Worm (Caenorhabditis elegans): ENCODE measurements around the gene gap-2.
A peak's percentile ranks its signal among the peaks of the same experiment; 100 is the strongest.

The gap-2 gene

DNA sequence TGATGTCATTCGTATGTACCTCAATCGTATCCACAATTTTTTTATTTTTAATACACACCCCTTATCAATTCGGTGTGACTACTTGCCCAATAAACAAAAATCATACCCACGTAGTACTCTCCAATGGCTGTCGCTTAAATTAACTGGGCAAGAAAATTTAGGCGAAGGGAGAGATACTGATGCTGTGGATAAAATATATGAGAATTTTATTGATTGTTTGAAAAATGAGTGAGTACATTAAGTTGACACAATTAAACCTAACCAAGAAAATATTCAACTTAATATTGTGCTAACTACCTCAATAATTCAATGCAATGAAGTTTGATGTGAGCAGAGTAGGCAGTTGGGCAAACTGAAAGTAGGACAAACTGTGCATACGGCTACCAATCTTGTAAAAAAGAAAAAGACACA is 6.5 kb upstream of the gap-2 start (continued):
- TF ChIP-seq egl-5 (tag; optimal IDR thresholded peaks at IDR 0.05): peak; percentile 99

DNA sequence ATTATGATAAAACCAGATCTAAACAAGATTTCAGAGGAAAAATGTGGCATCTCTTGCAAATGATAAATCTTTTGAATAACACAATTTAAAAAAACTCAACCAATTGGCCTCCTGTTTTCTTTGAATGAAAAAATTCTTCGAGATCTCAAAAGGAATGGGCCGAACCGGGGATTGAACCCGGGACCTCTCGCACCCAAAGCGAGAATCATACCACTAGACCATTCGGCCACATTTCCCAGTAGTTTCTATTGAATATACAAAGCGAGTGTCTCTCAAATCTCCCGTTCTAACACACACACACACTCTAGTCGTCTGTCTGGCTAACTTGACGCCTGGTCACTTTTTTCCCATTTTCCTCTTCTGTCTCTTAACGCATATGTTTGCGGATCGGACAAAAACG is 4.7 kb upstream of the gap-2 start:
- TF ChIP-seq mdl-1 (tag; optimal IDR thresholded peaks at IDR 0.05) (no peak), ama-1 (optimal IDR thresholded peaks at IDR 0.05) (no peak), egl-5 (tag; optimal IDR thresholded peaks at IDR 0.05) (peak; percentile 78), skn-1 (tag; optimal IDR thresholded peaks at IDR 0.05) (peak; percentile 17), ceh-28 (tag; optimal IDR thresholded peaks at IDR 0.05) (peak; percentile 44), jun-1 (tag; optimal IDR thresholded peaks at IDR 0.05) (peak; percentile 59), snpc-4 (tag; optimal IDR thresholded peaks at IDR 0.05) (peak; percentile 25), ztf-4 (tag; optimal IDR thresholded peaks at IDR 0.05) (peak; percentile 19), nhr-23 (tag; optimal IDR thresholded peaks at IDR 0.05) (peak; percentile 55), nhr-43 (tag; optimal IDR thresholded peaks at IDR 0.05; ENCODE audit: poor library complexity, severe bottlenecking) (peak; percentile 91), nfya-1 (tag; optimal IDR thresholded peaks at IDR 0.05; ENCODE audit: insufficient read depth) (peak; percentile 41), egl-27 (tag; optimal IDR thresholded peaks at IDR 0.05) (peak; percentile 66), ceh-82 (tag; optimal IDR thresholded peaks at IDR 0.05) (peak; percentile 55), aly-2 (tag; optimal IDR thresholded peaks at IDR 0.05) (no peak), fos-1 (tag; optimal IDR thresholded peaks at IDR 0.05) (peak; percentile 27), nhr-25 (tag; optimal IDR thresholded peaks at IDR 0.05) (peak; percentile 45), daf-12 (tag; optimal IDR thresholded peaks at IDR 0.05) (no peak), tbx-2 (tag; optimal IDR thresholded peaks at IDR 0.05) (peak; percentile 77), nhr-77 (tag; optimal IDR thresholded peaks at IDR 0.05) (peak; percentile 41), zag-1 (tag; optimal IDR thresholded peaks at IDR 0.05) (no peak), R02D3.7 (tag; optimal IDR thresholded peaks at IDR 0.05) (peak; percentile 25), lin-15B (tag; optimal IDR thresholded peaks at IDR 0.05) (peak; percentile 18), lsy-12 (tag; optimal IDR thresholded peaks at IDR 0.05) (peak; percentile 76), ZK546.5 (tag; optimal IDR thresholded peaks at IDR 0.05) (no peak), hmg-11 (tag; optimal IDR thresholded peaks at IDR 0.05) (peak; percentile 94), nhr-12 (tag; optimal IDR thresholded peaks at IDR 0.05) (no peak), elt-1 (tag; optimal IDR thresholded peaks at IDR 0.05) (peak; percentile 21), lin-39 (tag; optimal IDR thresholded peaks at IDR 0.05) (peak; percentile 40), eor-1 (tag; optimal IDR thresholded peaks at IDR 0.05) (peak in 1 of 2 experiments; percentile 66), nhr-28 (tag; optimal IDR thresholded peaks at IDR 0.05) (no peak), pha-4 (tag; optimal IDR thresholded peaks at IDR 0.05) (peak; percentile 60)

DNA sequence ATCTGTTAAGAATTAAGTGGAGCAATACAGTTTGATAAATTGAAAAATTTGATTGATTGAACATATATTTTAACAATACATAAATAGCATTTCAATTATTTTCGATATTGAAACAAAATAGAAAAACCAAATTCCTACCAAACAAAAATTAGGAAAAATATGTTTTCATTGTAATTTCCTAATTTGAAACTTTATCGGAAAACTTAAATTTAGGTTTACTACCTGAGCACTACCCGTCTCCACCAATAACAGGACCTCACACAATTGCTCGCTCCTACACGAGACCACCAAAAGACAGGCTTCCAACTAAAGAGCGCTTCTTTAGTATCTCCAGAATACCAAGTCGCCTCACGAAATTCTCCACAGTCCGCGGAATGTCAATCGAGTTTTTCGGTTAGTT is 4.5 kb downstream of the gap-2 start:
- no peak for TF ChIP-seq lin-39 (tag; optimal IDR thresholded peaks at IDR 0.05)
- TF ChIP-seq lsy-12 (tag; optimal IDR thresholded peaks at IDR 0.05): no peak
- no peak for TF ChIP-seq egl-27 (tag; optimal IDR thresholded peaks at IDR 0.05)
- TF ChIP-seq lin-15B (tag; optimal IDR thresholded peaks at IDR 0.05): no peak
- TF ChIP-seq egl-5 (tag; optimal IDR thresholded peaks at IDR 0.05): no peak
- TF ChIP-seq ceh-82 (tag; optimal IDR thresholded peaks at IDR 0.05): no peak
- TF ChIP-seq nhr-43 (tag; optimal IDR thresholded peaks at IDR 0.05; ENCODE audit: poor library complexity, severe bottlenecking): no peak
- TF ChIP-seq fkh-10 (GFP tag; optimal IDR thresholded peaks at IDR 0.05): no peak
- no peak for TF ChIP-seq pha-4 (tag; optimal IDR thresholded peaks at IDR 0.05)
- TF ChIP-seq unc-39 (tag; optimal IDR thresholded peaks at IDR 0.05): no peak
- no peak for TF ChIP-seq daf-12 (tag; optimal IDR thresholded peaks at IDR 0.05)
- TF ChIP-seq elt-3 (tag; optimal IDR thresholded peaks at IDR 0.05): no peak
- no peak for TF ChIP-seq nhr-237 (tag; optimal IDR thresholded peaks at IDR 0.05)
- TF ChIP-seq eor-1 (tag; optimal IDR thresholded peaks at IDR 0.05): no peak
- TF ChIP-seq jun-1 (tag; optimal IDR thresholded peaks at IDR 0.05): no peak
- TF ChIP-seq ztf-4 (tag; optimal IDR thresholded peaks at IDR 0.05): no peak
- TF ChIP-seq ceh-28 (tag; optimal IDR thresholded peaks at IDR 0.05): no peak
- TF ChIP-seq fkh-2 (tag; optimal IDR thresholded peaks at IDR 0.05): no peak
- TF ChIP-seq nhr-67 (tag; optimal IDR thresholded peaks at IDR 0.05): no peak

DNA sequence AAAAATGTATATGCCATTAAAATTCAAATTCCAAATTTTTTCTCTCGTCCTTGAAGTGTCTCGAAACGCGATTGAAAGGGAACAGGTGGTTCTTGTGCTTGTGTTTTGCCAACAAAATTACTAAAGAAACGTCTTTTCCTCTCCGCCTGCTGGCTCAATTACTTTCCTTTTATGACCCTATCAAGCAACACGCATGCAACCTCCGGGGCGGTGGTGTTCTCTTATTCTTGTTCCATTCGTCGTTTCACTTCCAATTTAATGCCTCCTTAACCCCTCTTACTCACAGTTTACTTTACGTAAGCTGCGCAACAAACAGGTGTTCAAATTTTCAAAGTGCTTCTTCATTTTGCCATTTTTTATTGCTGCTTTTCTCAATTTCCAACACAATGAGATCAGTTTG is 11.5 kb downstream of the gap-2 start:
- TF ChIP-seq egl-5 (tag; optimal IDR thresholded peaks at IDR 0.05) (peak; percentile 91), pha-4 (tag; optimal IDR thresholded peaks at IDR 0.05) (peak; percentile 19), nhr-76 (tag; optimal IDR thresholded peaks at IDR 0.05) (no peak)
